Fruit fly (Drosophila melanogaster) whole organism: Measurements from ENCODE around the gene CG5376.
A peak's percentile ranks its signal among the peaks of the same experiment; 100 is the strongest.

Source experiments
- CG8478 ChIP-seq: fragments of >200 bp; optimal IDR thresholded peaks from 2 replicates; lab custom pipeline; 2018; ENCODE audit warnings: inconsistent platforms
- Dll ChIP-seq: fragments of >200 bp; optimal IDR thresholded peaks from 2 replicates; lab custom pipeline; 2017
- EcR ChIP-seq, 2 experiments: fragments of >200 bp; optimal IDR thresholded peaks; 2 replicates each; lab custom pipeline; 2017; ENCODE audit warnings: missing biosample characterization in 2 of 2, missing genetic modification characterization in 2 of 2, missing genetic modification reagents in 2 of 2
- pan ChIP-seq: fragments of >200 bp; optimal IDR thresholded peaks from 2 replicates; lab custom pipeline; 2017
- psq ChIP-seq: fragments of >200 bp; optimal IDR thresholded peaks from 2 replicates; lab custom pipeline; 2017
- usp ChIP-seq: fragments of >200 bp; optimal IDR thresholded peaks from 2 replicates; lab custom pipeline; 2017; ENCODE audit warnings: missing biosample characterization, missing genetic modification characterization, mixed read lengths

CG5376 gene

dm6 chr3R:22465138-22465537 is 23.6 kb downstream of the CG5376 start:
- TF ChIP-seq CG8478 (lab: Kevin White, UChicago) (no peak), psq (lab: Kevin White, UChicago) (no peak), Dll (no peak), pan (lab: Kevin White, UChicago) (no peak), usp (GFP tag; lab: Kevin White, UChicago) (no peak)

dm6 chr3R:22464611-22465113 is 24.1 kb downstream of the CG5376 start, which contains the start of gene CG7054:
Gene CG7054 (plus strand): TSS chr3R:22464985.
- TF ChIP-seq pan (lab: Kevin White, UChicago) (no peak), CG8478 (lab: Kevin White, UChicago) (no peak), usp (GFP tag; lab: Kevin White, UChicago) (no peak), EcR (GFP tag; optimal IDR thresholded peaks at IDR 0.05; lab: Kevin White, UChicago) (no peak)

- TF ChIP-seq Dll (no peak), psq (lab: Kevin White, UChicago) (no peak), pan (lab: Kevin White, UChicago) (no peak), usp (GFP tag; lab: Kevin White, UChicago) (no peak), EcR (GFP tag; optimal IDR thresholded peaks at IDR 0.05; lab: Kevin White, UChicago) (no peak), CG8478 (lab: Kevin White, UChicago) (no peak)
Observed at dm6 chr3R:22461673-22462585, 26.8 kb downstream of the CG5376 start, which contains the start of the genes Rpn7 and AP-2mu. Gene Rpn7 (minus strand): TSS chr3R:22462054. Gene AP-2mu (plus strand): TSS chr3R:22462455.

dm6 chr3R:22456007-22456406 is 32.7 kb downstream of the CG5376 start:
- TF ChIP-seq CG8478 (lab: Kevin White, UChicago): no peak
- no peak for TF ChIP-seq EcR (GFP tag; optimal IDR thresholded peaks at IDR 0.05; lab: Kevin White, UChicago)
- no peak for TF ChIP-seq Dll
- no peak for TF ChIP-seq usp (GFP tag; lab: Kevin White, UChicago)
- no peak for TF ChIP-seq pan (lab: Kevin White, UChicago)
- TF ChIP-seq psq (lab: Kevin White, UChicago): no peak

- TF ChIP-seq psq (lab: Kevin White, UChicago): no peak
- no peak for TF ChIP-seq Dll
- no peak for TF ChIP-seq pan (lab: Kevin White, UChicago)
- no peak for TF ChIP-seq usp (GFP tag; lab: Kevin White, UChicago)
- TF ChIP-seq EcR (GFP tag; optimal IDR thresholded peaks at IDR 0.05; lab: Kevin White, UChicago): no peak
- no peak for TF ChIP-seq CG8478 (lab: Kevin White, UChicago)
Observed at dm6 chr3R:22455335-22455985, 33.3 kb downstream of the CG5376 start.

- TF ChIP-seq CG8478 (lab: Kevin White, UChicago) (no peak), Dll (no peak), psq (lab: Kevin White, UChicago) (no peak), pan (lab: Kevin White, UChicago) (no peak), EcR (GFP tag; optimal IDR thresholded peaks at IDR 0.05; lab: Kevin White, UChicago) (no peak), usp (GFP tag; lab: Kevin White, UChicago) (no peak)
Observed at dm6 chr3R:22454397-22455334, 34.1 kb downstream of the CG5376 start.

dm6 chr3R:22449871-22450424 is 38.8 kb downstream of the CG5376 start:
- TF ChIP-seq usp (GFP tag; lab: Kevin White, UChicago) (no peak), EcR (GFP tag; optimal IDR thresholded peaks at IDR 0.05; lab: Kevin White, UChicago) (no peak), CG8478 (lab: Kevin White, UChicago) (no peak), pan (lab: Kevin White, UChicago) (no peak), psq (lab: Kevin White, UChicago) (no peak), Dll (no peak)

- TF ChIP-seq psq (lab: Kevin White, UChicago) (peak; percentile 61), pan (lab: Kevin White, UChicago) (no peak), usp (GFP tag; lab: Kevin White, UChicago) (no peak), Dll (no peak), CG8478 (lab: Kevin White, UChicago) (no peak), EcR (GFP tag; optimal IDR thresholded peaks at IDR 0.05; lab: Kevin White, UChicago) (no peak)
Observed at dm6 chr3R:22447874-22448254, 40.9 kb downstream of the CG5376 start, which contains the start of gene CG34376. Gene CG34376 (plus strand): TSS chr3R:22448099.

- TF ChIP-seq CG8478 (lab: Kevin White, UChicago) (no peak), EcR (GFP tag; optimal IDR thresholded peaks at IDR 0.05; lab: Kevin White, UChicago) (no peak), usp (GFP tag; lab: Kevin White, UChicago) (no peak), pan (lab: Kevin White, UChicago) (no peak), Dll (no peak), psq (lab: Kevin White, UChicago) (no peak)
Observed at dm6 chr3R:22447195-22447873, 41.4 kb downstream of the CG5376 start, which contains the start of gene CG34288. Gene CG34288 (minus strand): TSS chr3R:22447263.
